Worm (Caenorhabditis elegans): ENCODE data around the gene H40L08.9.

H40L08.9 gene

DNA sequence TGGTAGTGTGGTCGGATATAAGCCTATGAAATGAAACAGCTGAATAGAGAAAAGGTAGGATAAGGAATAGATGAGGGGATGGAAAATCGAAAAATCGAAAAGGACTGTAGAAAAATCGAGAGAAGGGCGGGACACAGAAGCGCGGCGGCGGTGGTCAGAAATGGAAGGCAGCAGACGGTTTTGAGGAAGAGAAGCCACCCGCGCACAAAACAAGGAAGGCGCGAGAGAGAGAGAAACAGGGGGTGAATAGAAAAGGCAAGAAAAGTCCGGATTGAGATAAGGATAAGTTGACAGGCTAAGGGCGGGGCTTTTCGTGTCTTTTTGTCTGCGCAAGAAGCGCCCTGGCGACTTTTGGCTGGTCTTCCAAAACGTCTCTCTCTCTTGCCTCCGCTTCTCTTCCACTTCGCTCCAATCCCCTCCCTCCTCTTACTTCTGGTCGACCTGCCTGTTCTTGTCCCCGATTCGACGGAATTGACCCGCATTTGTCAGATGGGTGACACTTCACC lies 31.5 kb upstream of the H40L08.9 start, which contains the start of gene mlt-9:
Gene mlt-9 (minus strand): TSS at position 51 of the 506 bp plus-strand sequence.
- no peak for TF ChIP-seq rec-8 (tag; optimal IDR thresholded peaks at IDR 0.05)
- TF ChIP-seq dox-1 (GFP tag; IDR thresholded peaks at IDR 0.05), result no peak
- TF ChIP-seq zfh-2 (GFP tag; conservative IDR thresholded peaks at IDR 0.05), result peak; percentile 77

DNA sequence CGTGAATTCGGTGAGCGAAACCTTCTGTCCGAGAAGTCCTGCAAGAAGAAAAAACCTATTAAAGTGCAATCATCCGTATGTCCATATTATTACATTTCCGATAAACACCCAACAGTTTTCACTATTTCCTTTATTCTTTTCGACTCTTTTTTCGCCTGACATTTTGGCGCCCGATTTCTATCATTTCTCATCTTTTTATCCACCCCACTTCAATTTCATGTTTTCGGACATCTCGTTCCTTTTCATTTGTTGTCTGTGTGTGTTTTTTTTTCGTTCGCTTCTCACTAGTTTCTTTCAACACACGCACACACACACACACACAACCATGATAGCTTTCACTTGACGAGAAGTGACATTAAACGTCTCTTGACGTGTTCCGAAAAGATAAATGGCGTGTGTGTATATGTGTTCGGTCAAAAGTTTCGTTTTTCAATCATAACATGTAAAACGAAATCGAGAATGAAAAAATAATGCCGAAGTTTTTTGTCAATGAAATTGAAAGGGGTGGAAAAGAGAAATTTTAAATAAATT lies 28.7 kb upstream of the H40L08.9 start:
- no peak for TF ChIP-seq ceh-100 (GFP tag; IDR thresholded peaks at IDR 0.05)
- TF ChIP-seq mcd-1 (GFP tag; IDR thresholded peaks at IDR 0.05), result no peak
- TF ChIP-seq T07F8.4 (tag; optimal IDR thresholded peaks at IDR 0.05), result no peak
- no peak for TF ChIP-seq ztf-25 (GFP tag; IDR thresholded peaks at IDR 0.05)
- no peak for TF ChIP-seq ceh-79 (tag; optimal IDR thresholded peaks at IDR 0.05)

DNA sequence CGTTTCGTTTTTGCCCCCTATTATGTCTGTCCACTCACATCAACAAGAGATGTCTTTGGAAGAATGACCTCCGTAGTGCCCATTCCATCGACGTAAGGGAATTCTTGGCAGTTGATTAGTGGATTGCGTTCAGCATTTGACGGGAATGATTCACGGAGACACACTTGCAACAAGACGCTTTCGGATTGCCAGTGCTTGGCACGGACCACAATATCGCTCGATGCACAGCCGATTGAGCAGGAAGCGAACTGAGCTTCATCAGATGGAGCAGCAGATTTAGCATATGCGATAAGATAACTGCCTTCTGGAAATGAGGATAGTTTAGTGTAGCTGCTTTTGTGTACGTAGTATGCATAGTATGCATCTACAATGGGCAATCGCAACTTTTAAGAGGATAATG lies 27.2 kb upstream of the H40L08.9 start:
- TF ChIP-seq unc-130 (GFP tag; optimal IDR thresholded peaks at IDR 0.05) (no peak), mxl-1 (tag; optimal IDR thresholded peaks at IDR 0.05) (no peak), cebp-2 (GFP tag; IDR thresholded peaks at IDR 0.05) (0 out of 2 replicates have a peak, but pooled peaks have one; percentile 24)

DNA sequence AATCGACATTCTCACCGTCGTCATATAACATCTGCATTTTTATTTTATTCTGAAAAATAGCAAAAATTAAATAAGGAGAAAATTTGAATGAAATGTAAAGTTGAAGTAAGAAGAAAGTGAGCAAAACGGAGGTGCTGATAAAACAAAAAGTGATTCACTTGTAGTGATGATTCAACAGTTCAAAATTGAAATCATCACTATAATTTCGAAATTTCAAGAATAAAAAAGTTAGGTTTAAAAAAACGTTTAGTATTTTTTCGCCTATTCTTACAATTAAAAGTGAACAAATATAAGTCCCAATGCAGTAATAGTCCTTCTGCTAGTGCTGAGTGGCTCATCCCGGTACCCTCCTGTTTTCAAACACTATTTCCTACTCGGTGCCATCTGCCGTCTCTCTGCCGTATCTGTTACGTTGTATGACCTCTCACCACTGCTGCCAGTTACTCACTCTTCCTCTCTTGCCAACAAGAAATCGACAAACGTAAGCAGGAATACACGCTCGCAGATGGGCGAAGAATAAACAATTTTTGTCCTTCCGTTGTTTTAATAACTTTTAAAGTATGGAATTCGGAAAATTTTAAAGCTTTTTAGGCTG lies 24.2 kb upstream of the H40L08.9 start, which contains the start of gene dhhc-1:
Gene dhhc-1 (minus strand): TSS at position 51 of the 595 bp plus-strand sequence.
- no peak for TF ChIP-seq ztf-28 (GFP tag; IDR thresholded peaks at IDR 0.05)
- TF ChIP-seq nhr-80 (tag; optimal IDR thresholded peaks at IDR 0.05), result peak; percentile 56
- TF ChIP-seq aptf-2 (GFP tag; conservative IDR thresholded peaks at IDR 0.05), result no peak
- TF ChIP-seq ama-1 (optimal IDR thresholded peaks at IDR 0.05), result no peak
- no peak for TF ChIP-seq ama-1 (GFP tag; optimal IDR thresholded peaks at IDR 0.05)
- TF ChIP-seq madf-8 (GFP tag; conservative IDR thresholded peaks at IDR 0.05), result no peak
- no peak for TF ChIP-seq F33H1.4 (GFP tag; IDR thresholded peaks at IDR 0.05)
- TF ChIP-seq efl-1 (GFP tag; optimal IDR thresholded peaks at IDR 0.05), result no peak
- TF ChIP-seq hmg-1.2 (GFP tag; IDR thresholded peaks at IDR 0.05), result peak; percentile 84
- TF ChIP-seq dox-1 (GFP tag; IDR thresholded peaks at IDR 0.05), result peak; percentile 54; the same call in 1 of the 2 replicates
- no peak for TF ChIP-seq Y53F4B.3 (GFP tag; IDR thresholded peaks at IDR 0.05)
- TF ChIP-seq ceh-27 (GFP tag; optimal IDR thresholded peaks at IDR 0.05), result peak; percentile 54

DNA sequence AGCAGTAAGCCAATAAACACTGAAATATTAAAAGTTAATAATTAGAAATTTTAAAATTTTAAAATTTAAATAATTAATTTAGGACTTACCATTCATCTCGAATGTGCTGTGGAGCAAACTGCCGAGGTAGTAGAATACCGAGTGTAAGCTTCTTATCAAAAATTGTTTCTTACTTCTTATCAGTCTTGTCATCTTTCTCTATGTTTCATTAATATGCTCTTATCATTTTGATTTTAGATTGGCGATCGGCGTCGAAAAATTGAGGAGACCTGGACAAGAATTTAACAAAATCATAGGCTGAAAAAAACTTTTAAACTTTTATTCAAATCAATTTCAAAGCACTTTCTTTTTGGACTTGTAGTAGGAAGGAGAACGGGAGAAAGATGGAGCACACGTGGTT lies 21.5 kb upstream of the H40L08.9 start, which contains the start of gene F09B12.3:
Gene F09B12.3 (minus strand): TSS at position 192 of the 400 bp plus-strand sequence.
- no peak for TF ChIP-seq F22D6.2 (tag; optimal IDR thresholded peaks at IDR 0.05)
- TF ChIP-seq nhr-80 (tag; optimal IDR thresholded peaks at IDR 0.05), result peak; percentile 54
- TF ChIP-seq ceh-91 (GFP tag; IDR thresholded peaks at IDR 0.05), result no peak
- no peak for TF ChIP-seq bed-2 (GFP tag; IDR thresholded peaks at IDR 0.05)
- no peak for TF ChIP-seq ceh-58 (GFP tag; IDR thresholded peaks at IDR 0.05)
- TF ChIP-seq Y67H2A.10 (GFP tag; conservative IDR thresholded peaks at IDR 0.05), result no peak

DNA sequence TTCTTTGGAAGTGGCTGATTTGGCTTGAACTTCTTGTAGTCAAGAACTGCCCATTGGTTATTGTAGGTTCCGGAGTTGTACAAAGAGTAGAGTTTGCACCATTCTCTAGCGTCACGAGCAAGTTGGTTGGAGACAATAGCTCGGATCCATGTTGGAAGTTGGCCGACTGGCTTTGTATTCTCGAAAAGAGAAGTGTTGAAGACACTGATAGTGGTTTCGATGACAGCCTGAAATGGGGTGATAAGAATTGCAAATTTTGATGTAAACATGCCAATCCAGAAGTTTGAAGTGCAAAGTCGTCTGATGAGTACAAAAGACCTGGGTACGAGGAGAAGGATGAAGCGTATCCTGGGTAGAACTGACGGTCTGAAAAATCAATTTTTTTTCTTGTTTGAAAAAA lies 20.0 kb upstream of the H40L08.9 start:
- TF ChIP-seq ztf-18 (tag; optimal IDR thresholded peaks at IDR 0.05), result no peak
- peak; percentile 62 for TF ChIP-seq nhr-80 (tag; optimal IDR thresholded peaks at IDR 0.05)
- TF ChIP-seq F23B12.7 (tag; optimal IDR thresholded peaks at IDR 0.05; ENCODE audit: insufficient read depth), result no peak
- TF ChIP-seq T26A5.8 (tag; optimal IDR thresholded peaks at IDR 0.05), result no peak
- TF ChIP-seq pha-4 (tag; optimal IDR thresholded peaks at IDR 0.05), result no peak
- no peak for TF ChIP-seq hrde-1 (tag; optimal IDR thresholded peaks at IDR 0.05; ENCODE audit: borderline replicate concordance)
- no peak for TF ChIP-seq T07F8.4 (tag; optimal IDR thresholded peaks at IDR 0.05)

All from whole organism, young adult.